Worm (Caenorhabditis elegans) whole organism, late embryonic: ENCODE data around the gene K09C4.2.

Experiments
- C38D4.7 ChIP-seq: fragments of 200-800 bp; sonication (Bioruptor generic); optimal IDR thresholded peaks from 2 replicates; lab custom pipeline; 2018; ENCODE audit warnings: mild to moderate bottlenecking, missing genetic modification characterization, moderate library complexity, missing compliant biosample characterization
- ama-1 ChIP-seq: fragments of 150-350 bp; optimal IDR thresholded peaks from 2 replicates; lab custom pipeline; 2014
- ceh-45 ChIP-seq: fragments of 200-800 bp; sonication (Bioruptor generic); IDR thresholded peaks from 2 replicates; pipeline ENCODE4 v1.3.6; 2022; ENCODE audit warnings: missing genetic modification reagents, missing genetic modification characterization, missing compliant biosample characterization
- ceh-48 ChIP-seq: sonication (generic microtip); optimal IDR thresholded peaks from 2 replicates; lab custom pipeline; 2016; ENCODE audit warnings: missing genetic modification characterization, inconsistent platforms, missing compliant biosample characterization
- ceh-9 ChIP-seq: sonication (generic microtip); optimal IDR thresholded peaks from 2 replicates; lab custom pipeline; 2016; ENCODE audit warnings: mild to moderate bottlenecking, missing genetic modification characterization, inconsistent platforms, missing compliant biosample characterization
- dmd-4 ChIP-seq: sonication (generic microtip); optimal IDR thresholded peaks from 2 replicates; lab custom pipeline; 2016; ENCODE audit warnings: borderline replicate concordance, missing genetic modification characterization, missing compliant biosample characterization
- elt-4 ChIP-seq: sonication (generic microtip); optimal IDR thresholded peaks from 2 replicates; lab custom pipeline; 2016; ENCODE audit warnings: missing genetic modification characterization, missing compliant biosample characterization
- ets-4 ChIP-seq: sonication (generic microtip); optimal IDR thresholded peaks from 2 replicates; lab custom pipeline; 2016; ENCODE audit warnings: missing genetic modification characterization, missing compliant biosample characterization
- fax-1 ChIP-seq: sonication (generic microtip); optimal IDR thresholded peaks from 2 replicates; lab custom pipeline; 2016; ENCODE audit warnings: missing genotype, missing genetic modification characterization, missing compliant biosample characterization
- nhr-11 ChIP-seq: fragments of 150-350 bp; optimal IDR thresholded peaks from 2 replicates; lab custom pipeline; 2014; ENCODE audit warnings: missing biosample characterization, missing genetic modification characterization
- odd-2 ChIP-seq: sonication (generic microtip); optimal IDR thresholded peaks from 2 replicates; lab custom pipeline; 2017; ENCODE audit warnings: antibody characterized with exemption, mild to moderate bottlenecking, missing genetic modification characterization, missing compliant biosample characterization
- pha-2 ChIP-seq: sonication (generic microtip); optimal IDR thresholded peaks from 2 replicates; lab custom pipeline; 2017; ENCODE audit warnings: mild to moderate bottlenecking, missing genetic modification characterization, missing compliant biosample characterization
- pha-4 ChIP-seq: fragments of 150-350 bp; optimal IDR thresholded peaks from 2 replicates; lab custom pipeline; 2018; ENCODE audit warnings: missing biosample characterization, missing genetic modification reagents, missing genetic modification characterization
- unc-3 ChIP-seq, 2 experiments: fragments of 200-800 bp in 1 of 2; sonication (Bioruptor generic) in 1 of 2; sonication (generic microtip) in 1 of 2; conservative IDR thresholded peaks in 1 of 2; optimal IDR thresholded peaks in 1 of 2; 2 replicates each; pipeline versions ENCODE4 v1.3.6 to Lab custom; 2016 to 2022; ENCODE audit warnings: missing compliant biosample characterization in 2 of 2, missing genetic modification characterization in 2 of 2, missing genetic modification reagents in 1 of 2

- no peak for TF ChIP-seq pha-2 (tag; lab: Kevin White, UChicago)
- no peak for TF ChIP-seq C38D4.7 (GFP tag; lab: Kevin White, UChicago)
- TF ChIP-seq unc-3 (GFP tag; conservative IDR thresholded peaks at IDR 0.05; lab: Robert Waterston, UW) = no peak
- TF ChIP-seq unc-3 (tag; optimal IDR thresholded peaks at IDR 0.05; lab: Kevin White, UChicago) = no peak
- no peak for TF ChIP-seq elt-4 (tag; lab: Kevin White, UChicago)
- no peak for TF ChIP-seq ceh-48 (tag; lab: Kevin White, UChicago)
- TF ChIP-seq fax-1 (tag; lab: Kevin White, UChicago) = no peak
- TF ChIP-seq dmd-4 = no peak
- TF ChIP-seq ama-1 (lab: Kevin White, UChicago) = no peak
- TF ChIP-seq nhr-11 (tag; lab: Kevin White, UChicago) = no peak
- no peak for TF ChIP-seq ceh-9 (tag; lab: Kevin White, UChicago)
- no peak for TF ChIP-seq odd-2 (tag; lab: Kevin White, UChicago)
- TF ChIP-seq ets-4 (tag; lab: Kevin White, UChicago) = no peak
- no peak for TF ChIP-seq ceh-45 (GFP tag; lab: Robert Waterston, UW)
- TF ChIP-seq pha-4 = no peak
Observed at ce11 chrX:3298582-3298981, 2.3 kb downstream of the K09C4.2 start, which contains the start of gene K09C4.1.
